Fruit fly (Drosophila melanogaster) Kc167 (cell line): ENCODE results near the gene CG5762.

Experiments used
- Myc ChIP-seq: fragments of >200 bp; optimal IDR thresholded peaks from 2 replicates; lab custom pipeline; 2017; ENCODE audit warnings: missing external identifiers
- Sin3A ChIP-seq: fragments of >200 bp; optimal IDR thresholded peaks from 2 replicates; lab custom pipeline; 2018; ENCODE audit warnings: missing external identifiers
- psq ChIP-seq: fragments of >200 bp; optimal IDR thresholded peaks from 2 replicates; lab custom pipeline; 2017; ENCODE audit warnings: missing external identifiers

DNA sequence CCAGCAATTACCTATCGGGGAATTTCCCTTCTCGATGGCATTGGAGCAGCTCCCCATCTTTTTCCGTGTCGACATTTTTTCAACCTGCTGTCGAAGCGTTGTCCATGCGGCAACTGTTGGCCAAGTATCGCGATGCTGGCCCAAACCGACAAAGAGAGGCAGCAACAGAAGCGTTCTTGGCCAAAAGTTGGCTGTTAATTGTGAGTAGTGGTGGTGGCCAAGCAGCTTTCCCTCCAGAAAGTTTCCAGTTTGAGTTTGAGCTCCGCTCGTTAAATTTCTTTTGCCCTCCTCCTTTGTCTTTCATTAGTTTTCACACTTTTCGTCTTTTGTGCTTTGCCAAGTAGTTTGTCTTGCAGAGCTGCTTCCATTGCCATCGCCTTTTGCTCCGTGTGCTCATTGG is 11.2 kb upstream of the CG5762 start, which contains the start of gene CG17782:
- TF ChIP-seq psq (lab: Kevin White, UChicago) (no peak), Sin3A (lab: Kevin White, UChicago) (no peak), Myc (lab: Kevin White, UChicago) (no peak)
